Fruit fly (Drosophila melanogaster) whole organism, embryonic: ENCODE data around the gene nonA.

Experiments used
- Abd-B ChIP-seq: fragments of 200-800 bp; sonication (Bioruptor generic); optimal IDR thresholded peaks from 2 replicates; lab custom pipeline; 2018; ENCODE audit warnings: missing biosample characterization, mild to moderate bottlenecking, missing genetic modification characterization, moderate library complexity
- CG11504 ChIP-seq: fragments of 200-800 bp; sonication (Bioruptor generic); optimal IDR thresholded peaks from 3 replicates; lab custom pipeline; 2019; ENCODE audit warnings: missing biosample characterization, mild to moderate bottlenecking, missing genetic modification characterization, moderate library complexity
- CG11696 ChIP-seq: fragments of 200-800 bp; sonication (Bioruptor generic); IDR thresholded peaks from 2 replicates; pipeline ENCODE4 v1.3.6; 2022; ENCODE audit warnings: missing biosample characterization, missing genetic modification characterization
- CG12236 ChIP-seq: fragments of 200-800 bp; sonication (Bioruptor generic); optimal IDR thresholded peaks from 2 replicates; lab custom pipeline; 2016; ENCODE audit warnings: missing biosample characterization, missing genetic modification characterization
- CG13287 ChIP-seq: fragments of 200-800 bp; sonication (Bioruptor generic); IDR thresholded peaks from 2 replicates; pipeline ENCODE4 v1.3.6; 2022; ENCODE audit warnings: missing biosample characterization, missing genetic modification characterization; ENCODE audit not compliant: partially characterized antibody
- CG13424 ChIP-seq: fragments of 200-800 bp; sonication (Bioruptor generic); optimal IDR thresholded peaks from 2 replicates; lab custom pipeline; 2019; ENCODE audit warnings: missing biosample characterization, mild to moderate bottlenecking, missing genetic modification characterization, moderate library complexity
- CG14965 ChIP-seq: fragments of 200-800 bp; sonication (Bioruptor generic); optimal IDR thresholded peaks from 2 replicates; lab custom pipeline; 2016; ENCODE audit warnings: missing biosample characterization, missing genetic modification characterization, borderline replicate concordance
- CG17829 ChIP-seq: fragments of 200-800 bp; optimal IDR thresholded peaks from 2 replicates; lab custom pipeline; 2019; ENCODE audit warnings: missing biosample characterization, mild to moderate bottlenecking, missing genetic modification characterization, moderate library complexity
- CG18262 ChIP-seq: fragments of 200-800 bp; optimal IDR thresholded peaks from 3 replicates; lab custom pipeline; 2019; ENCODE audit warnings: missing biosample characterization, mild to moderate bottlenecking, missing genetic modification characterization, moderate library complexity
- CG2116 ChIP-seq: fragments of 200-800 bp; sonication (Bioruptor generic); optimal IDR thresholded peaks from 3 replicates; lab custom pipeline; 2018; ENCODE audit warnings: missing biosample characterization, mild to moderate bottlenecking, missing genetic modification characterization
- CG30020 ChIP-seq: fragments of 200-800 bp; optimal IDR thresholded peaks from 2 replicates; lab custom pipeline; 2019; ENCODE audit warnings: missing biosample characterization, mild to moderate bottlenecking, missing genetic modification characterization, moderate library complexity
- CG3163 ChIP-seq: fragments of 200-800 bp; sonication (Bioruptor generic); optimal IDR thresholded peaks from 3 replicates; lab custom pipeline; 2016; ENCODE audit warnings: missing biosample characterization, missing genetic modification characterization
- CG3407 ChIP-seq: fragments of 200-800 bp; sonication (Bioruptor generic); optimal IDR thresholded peaks from 2 replicates; lab custom pipeline; 2018; ENCODE audit warnings: missing biosample characterization, mild to moderate bottlenecking, missing genetic modification characterization
- CG42726 ChIP-seq: fragments of 200-800 bp; sonication (Bioruptor generic); IDR thresholded peaks from 2 replicates; pipeline ENCODE4 v1.3.6; 2022; ENCODE audit warnings: missing biosample characterization, missing genetic modification characterization; ENCODE audit not compliant: partially characterized antibody
- CG7745 ChIP-seq: fragments of 200-800 bp; sonication (Bioruptor generic); optimal IDR thresholded peaks from 2 replicates; lab custom pipeline; 2018; ENCODE audit warnings: missing biosample characterization, mild to moderate bottlenecking, missing genetic modification characterization, moderate library complexity
- CG8281 ChIP-seq: fragments of 200-800 bp; sonication (Bioruptor generic); optimal IDR thresholded peaks from 2 replicates; lab custom pipeline; 2018; ENCODE audit warnings: missing biosample characterization, mild to moderate bottlenecking, missing genetic modification characterization, moderate library complexity
- D19A ChIP-seq: fragments of 200-800 bp; optimal IDR thresholded peaks from 3 replicates; lab custom pipeline; 2019; ENCODE audit warnings: missing biosample characterization, mild to moderate bottlenecking, missing genetic modification characterization, moderate library complexity
- Dll ChIP-seq: fragments of 200-800 bp; sonication (Bioruptor generic); IDR thresholded peaks from 4 replicates; pipeline ENCODE4 v1.3.6; 2022; ENCODE audit warnings: missing biosample characterization, missing genetic modification characterization; ENCODE audit not compliant: partially characterized antibody
- Dref ChIP-seq: fragments of 200-800 bp; sonication (Bioruptor generic); IDR thresholded peaks from 2 replicates; pipeline ENCODE4 v1.3.6; 2022; ENCODE audit warnings: missing biosample characterization, missing genetic modification characterization
- Ets65A ChIP-seq: fragments of 200-800 bp; sonication (Bioruptor generic); peaks from one replicate; lab custom pipeline; 2016; ENCODE audit warnings: missing biosample characterization, missing genetic modification characterization
- H2.0 ChIP-seq: fragments of 200-800 bp; sonication (Bioruptor generic); IDR thresholded peaks from 2 replicates; pipeline ENCODE4 v1.3.6; 2022; ENCODE audit warnings: missing biosample characterization, missing genetic modification characterization
- HmgD ChIP-seq: fragments of 200-800 bp; sonication (Bioruptor generic); optimal IDR thresholded peaks from 3 replicates; lab custom pipeline; 2016; ENCODE audit warnings: missing biosample characterization, missing genetic modification characterization
- Hr51 ChIP-seq, 2 experiments: fragments of 200-800 bp; sonication (Bioruptor generic); optimal IDR thresholded peaks; 2 replicates in 1 of 2; 3 replicates in 1 of 2; lab custom pipeline; 2016 to 2018; ENCODE audit warnings: missing biosample characterization in 2 of 2, missing genetic modification characterization in 2 of 2, mild to moderate bottlenecking in 1 of 2, moderate library complexity in 1 of 2
- Jarid2 ChIP-seq: fragments of 200-800 bp; sonication (Bioruptor generic); optimal IDR thresholded peaks from 3 replicates; lab custom pipeline; 2017; ENCODE audit warnings: mild to moderate bottlenecking, missing biosample characterization, missing genetic modification reagents, missing genetic modification characterization
- MBD-R2 ChIP-seq: fragments of 200-800 bp; sonication (Bioruptor generic); IDR thresholded peaks from 2 replicates; pipeline ENCODE4 v1.3.6; 2022; ENCODE audit warnings: missing biosample characterization, missing genetic modification characterization
- MESR4 ChIP-seq: fragments of 200-800 bp; sonication (Bioruptor generic); optimal IDR thresholded peaks from 2 replicates; lab custom pipeline; 2018; ENCODE audit warnings: missing biosample characterization, mild to moderate bottlenecking, missing genetic modification characterization, moderate library complexity
- Mad ChIP-seq: fragments of 200-800 bp; sonication (Bioruptor generic); optimal IDR thresholded peaks from 2 replicates; lab custom pipeline; 2016; ENCODE audit warnings: missing biosample characterization, missing genetic modification characterization
- Med ChIP-seq: fragments of 200-800 bp; sonication (Bioruptor generic); peaks from one replicate; lab custom pipeline; 2016; ENCODE audit warnings: missing biosample characterization, missing genetic modification characterization, mild to moderate bottlenecking, inconsistent platforms, moderate library complexity
- Nf-YA ChIP-seq: fragments of 200-800 bp; sonication (Bioruptor generic); IDR thresholded peaks from 2 replicates; pipeline ENCODE4 v1.3.6; 2022; ENCODE audit warnings: missing biosample characterization, missing genetic modification characterization
- Pdp1 ChIP-seq, 2 experiments: fragments of 200-800 bp; sonication (Bioruptor generic); optimal IDR thresholded peaks; 3 replicates each; lab custom pipeline; 2016; ENCODE audit warnings: missing biosample characterization in 2 of 2, missing genetic modification characterization in 2 of 2, mild to moderate bottlenecking in 1 of 2, moderate library complexity in 1 of 2
- Scr ChIP-seq: fragments of 200-800 bp; sonication (Bioruptor generic); IDR thresholded peaks from 2 replicates; pipeline ENCODE4 v1.3.6; 2022; ENCODE audit warnings: missing biosample characterization, missing genetic modification characterization; ENCODE audit not compliant: partially characterized antibody
- Sox102F ChIP-seq: fragments of 200-800 bp; sonication (Bioruptor generic); optimal IDR thresholded peaks from 2 replicates; lab custom pipeline; 2018; ENCODE audit warnings: missing biosample characterization, mild to moderate bottlenecking, missing genetic modification characterization, moderate library complexity
- Tbp ChIP-seq: fragments of >200 bp; optimal IDR thresholded peaks from 2 replicates; lab custom pipeline; 2018; ENCODE audit warnings: missing biosample characterization, missing genetic modification characterization
- abd-A ChIP-seq: fragments of 200-800 bp; sonication (Bioruptor generic); optimal IDR thresholded peaks from 3 replicates; lab custom pipeline; 2019; ENCODE audit warnings: missing biosample characterization, mild to moderate bottlenecking, missing genetic modification characterization, moderate library complexity
- ara ChIP-seq: fragments of 200-800 bp; sonication (Bioruptor generic); IDR thresholded peaks from 2 replicates; pipeline ENCODE4 v1.3.6; 2022; ENCODE audit warnings: missing biosample characterization, missing genetic modification characterization
- az2 ChIP-seq: fragments of 200-800 bp; sonication (Bioruptor generic); optimal IDR thresholded peaks from 3 replicates; lab custom pipeline; 2016; ENCODE audit warnings: missing biosample characterization, missing genetic modification characterization
- bcd ChIP-seq: fragments of 200-800 bp; sonication (Bioruptor generic); optimal IDR thresholded peaks from 2 replicates; lab custom pipeline; 2017; ENCODE audit warnings: missing biosample characterization, mild to moderate bottlenecking, missing genetic modification characterization
- cad ChIP-seq: fragments of >200 bp; optimal IDR thresholded peaks from 2 replicates; lab custom pipeline; 2017; ENCODE audit warnings: missing biosample characterization, missing genetic modification characterization
- chif ChIP-seq, 2 experiments: fragments of 200-800 bp; sonication (Bioruptor generic); optimal IDR thresholded peaks; 3 replicates each; lab custom pipeline; 2016; ENCODE audit warnings: missing biosample characterization in 2 of 2, missing genetic modification characterization in 2 of 2
- chinmo ChIP-seq: fragments of 200-800 bp; sonication (Bioruptor generic); IDR thresholded peaks from 4 replicates; pipeline ENCODE4 v1.3.6; 2022; ENCODE audit warnings: missing biosample characterization, missing genetic modification characterization; ENCODE audit not compliant: partially characterized antibody
- dmrt99B ChIP-seq: fragments of 200-800 bp; sonication (Bioruptor generic); optimal IDR thresholded peaks from 2 replicates; lab custom pipeline; 2018; ENCODE audit warnings: missing biosample characterization, mild to moderate bottlenecking, missing genetic modification characterization, moderate library complexity
- nerfin-1 ChIP-seq: fragments of 200-800 bp; sonication (Bioruptor generic); optimal IDR thresholded peaks from 3 replicates; lab custom pipeline; 2019; ENCODE audit warnings: missing biosample characterization, mild to moderate bottlenecking, missing genetic modification characterization, moderate library complexity
- nom ChIP-seq: fragments of 200-800 bp; sonication (Bioruptor generic); optimal IDR thresholded peaks from 2 replicates; lab custom pipeline; 2017; ENCODE audit warnings: missing biosample characterization, missing genetic modification characterization, mild to moderate bottlenecking, moderate library complexity, missing genetic modification reagents
- pho ChIP-seq: fragments of 200-800 bp; sonication (Bioruptor generic); optimal IDR thresholded peaks from 2 replicates; lab custom pipeline; 2016; ENCODE audit warnings: missing biosample characterization, missing genetic modification characterization
- phol ChIP-seq: fragments of 200-800 bp; sonication (Bioruptor generic); optimal IDR thresholded peaks from 3 replicates; lab custom pipeline; 2018; ENCODE audit warnings: missing biosample characterization, mild to moderate bottlenecking, missing genetic modification characterization, moderate library complexity
- scrt ChIP-seq: fragments of 200-800 bp; sonication (Bioruptor generic); optimal IDR thresholded peaks from 2 replicates; lab custom pipeline; 2018; ENCODE audit warnings: missing biosample characterization, mild to moderate bottlenecking, missing genetic modification characterization, moderate library complexity
- stwl ChIP-seq: fragments of 200-800 bp; sonication (Bioruptor generic); optimal IDR thresholded peaks from 3 replicates; lab custom pipeline; 2018; ENCODE audit warnings: missing biosample characterization, mild to moderate bottlenecking, missing genetic modification characterization, moderate library complexity
- vvl ChIP-seq: fragments of 200-800 bp; sonication (Bioruptor generic); IDR thresholded peaks from 2 replicates; pipeline ENCODE4 v1.3.6; 2022; ENCODE audit warnings: missing biosample characterization, missing genetic modification characterization
- wdn ChIP-seq: fragments of 200-800 bp; sonication (Bioruptor generic); IDR thresholded peaks from 2 replicates; pipeline ENCODE4 v1.3.6; 2022; ENCODE audit warnings: missing biosample characterization, missing genetic modification characterization
- zfh1 ChIP-seq: fragments of 200-800 bp; sonication (Bioruptor generic); IDR thresholded peaks from 3 replicates; pipeline ENCODE4 v1.3.6; 2022; ENCODE audit warnings: missing biosample characterization, missing genetic modification characterization

nonA gene

dm6 chrX:16325472-16325871 lies 35.9 kb upstream of the nonA start, which contains the start of gene CalpC (continued):
- TF ChIP-seq zfh1 (no peak), phol (tag; lab: Kevin White, UChicago) (peak; percentile 29), MESR4 (GFP tag; lab: Kevin White, UChicago) (peak; percentile 33), CG2116 (GFP tag; lab: Kevin White, UChicago) (peak; percentile 3), dmrt99B (no peak), D19A (tag; lab: Kevin White, UChicago) (no peak), bcd (no peak), Mad (GFP tag; lab: Kevin White, UChicago) (no peak), CG3163 (GFP tag; lab: Kevin White, UChicago) (no peak), Scr (GFP tag; lab: Robert Waterston, UW) (peak; percentile 40), Ets65A (GFP tag; lab: Kevin White, UChicago) (no peak), wdn (GFP tag; lab: Robert Waterston, UW) (no peak), cad (no peak), CG11504 (tag; lab: Kevin White, UChicago) (no peak), ara (GFP tag; lab: Robert Waterston, UW) (no peak), CG13424 (no peak), Jarid2 (GFP tag; lab: Kevin White, UChicago) (no peak), CG3407 (GFP tag; lab: Kevin White, UChicago) (no peak), CG7745 (tag; lab: Kevin White, UChicago) (no peak), CG13287 (GFP tag; lab: Robert Waterston, UW) (0 out of 2 replicates have a peak, but pooled peaks have one; percentile 15), nerfin-1 (tag; lab: Kevin White, UChicago) (no peak), abd-A (tag; lab: Kevin White, UChicago) (peak; percentile 39), CG12236 (GFP tag; lab: Kevin White, UChicago) (no peak), scrt (GFP tag; lab: Kevin White, UChicago) (no peak), Sox102F (GFP tag; lab: Kevin White, UChicago) (no peak), H2.0 (GFP tag; lab: Robert Waterston, UW) (no peak), chif (GFP tag; optimal IDR thresholded peaks at IDR 0.05; lab: Kevin White, UChicago) (no peak), HmgD (no peak), Abd-B (GFP tag; lab: Kevin White, UChicago) (no peak), nom (GFP tag; lab: Kevin White, UChicago) (peak; percentile 18), chinmo (GFP tag; lab: Robert Waterston, UW) (peak; percentile 78; the same call in 2 of the 4 replicates), Med (no peak), CG42726 (GFP tag; lab: Robert Waterston, UW) (0 out of 2 replicates have a peak, but pooled peaks have one; percentile 11), CG8281 (no peak), CG14965 (no peak), pho (GFP tag; lab: Kevin White, UChicago) (no peak), CG30020 (tag; lab: Kevin White, UChicago) (peak; percentile 9), Dref (GFP tag; lab: Robert Waterston, UW) (peak; percentile 36; the same call in 1 of the 2 replicates), CG17829 (tag; lab: Kevin White, UChicago) (no peak), CG11696 (no peak), az2 (GFP tag; lab: Kevin White, UChicago) (no peak), Dll (GFP tag; lab: Robert Waterston, UW) (peak; percentile 34; the same call in 1 of the 4 replicates), Hr51 (GFP tag; optimal IDR thresholded peaks at IDR 0.05; lab: Kevin White, UChicago) (no peak), MBD-R2 (GFP tag; lab: Robert Waterston, UW) (peak; percentile 17; the same call in 1 of the 2 replicates), Tbp (GFP tag; lab: Kevin White, UChicago) (no peak), Pdp1 (GFP tag; optimal IDR thresholded peaks at IDR 0.05; lab: Kevin White, UChicago) (no peak), Nf-YA (no peak), vvl (GFP tag; lab: Robert Waterston, UW) (0 out of 2 replicates have a peak, but pooled peaks have one; percentile 15), CG18262 (tag; lab: Kevin White, UChicago) (no peak), stwl (tag; lab: Kevin White, UChicago) (peak; percentile 15)
